Fruit fly (Drosophila melanogaster) whole organism, embryonic: ENCODE measurements around the gene rho-5.

ENCODE experiments used
- ATbp ChIP-seq: fragments of 200-800 bp; sonication (Bioruptor generic); optimal IDR thresholded peaks from 2 replicates; lab custom pipeline; 2017; ENCODE audit warnings: missing biosample characterization, mild to moderate bottlenecking, missing genetic modification characterization, missing genetic modification reagents
- Aef1 ChIP-seq: fragments of 200-800 bp; sonication (Bioruptor generic); IDR thresholded peaks from 3 replicates; pipeline ENCODE4 v1.3.6; 2022; ENCODE audit warnings: missing biosample characterization, missing genetic modification characterization
- CG12071 ChIP-seq: fragments of 200-800 bp; sonication (Bioruptor generic); optimal IDR thresholded peaks from 3 replicates; lab custom pipeline; 2018; ENCODE audit warnings: missing biosample characterization, mild to moderate bottlenecking, missing genetic modification characterization
- CG12104 ChIP-seq: fragments of 200-800 bp; sonication (Bioruptor generic); optimal IDR thresholded peaks from 3 replicates; lab custom pipeline; 2016; ENCODE audit warnings: missing biosample characterization, missing genetic modification characterization
- CG12769 ChIP-seq: fragments of 200-800 bp; sonication (Bioruptor generic); optimal IDR thresholded peaks from 2 replicates; lab custom pipeline; 2019; ENCODE audit warnings: missing biosample characterization, mild to moderate bottlenecking, missing genetic modification characterization, moderate library complexity
- CG13287 ChIP-seq: fragments of 200-800 bp; sonication (Bioruptor generic); IDR thresholded peaks from 2 replicates; pipeline ENCODE4 v1.3.6; 2022; ENCODE audit warnings: missing biosample characterization, missing genetic modification characterization; ENCODE audit not compliant: partially characterized antibody
- CG14860 ChIP-seq: fragments of 200-800 bp; sonication (Bioruptor generic); IDR thresholded peaks from 3 replicates; pipeline ENCODE4 v1.3.6; 2022; ENCODE audit warnings: missing biosample characterization, missing genetic modification characterization; ENCODE audit not compliant: partially characterized antibody
- CG15514 ChIP-seq: fragments of 200-800 bp; sonication (Bioruptor generic); optimal IDR thresholded peaks from 3 replicates; lab custom pipeline; 2017; ENCODE audit warnings: missing biosample characterization, missing genetic modification characterization, mild to moderate bottlenecking, moderate library complexity, missing genetic modification reagents
- CG1647 ChIP-seq: fragments of 200-800 bp; sonication (Bioruptor generic); optimal IDR thresholded peaks from 3 replicates; lab custom pipeline; 2016; ENCODE audit warnings: missing biosample characterization, missing genetic modification characterization
- CG16813 ChIP-seq: fragments of 200-800 bp; sonication (Bioruptor generic); IDR thresholded peaks from 3 replicates; pipeline ENCODE4 v1.3.6; 2022; ENCODE audit warnings: missing biosample characterization, missing genetic modification characterization; ENCODE audit not compliant: partially characterized antibody
- CG16815 ChIP-seq: fragments of 200-800 bp; sonication (Bioruptor generic); optimal IDR thresholded peaks from 3 replicates; lab custom pipeline; 2017; ENCODE audit warnings: missing biosample characterization, mild to moderate bottlenecking, missing genetic modification characterization
- CG1792 ChIP-seq: fragments of 200-800 bp; sonication (Bioruptor generic); optimal IDR thresholded peaks from 2 replicates; lab custom pipeline; 2016; ENCODE audit warnings: missing biosample characterization, missing genetic modification characterization
- CG2129 ChIP-seq: fragments of 200-800 bp; sonication (Bioruptor generic); IDR thresholded peaks from 2 replicates; pipeline ENCODE4 v1.3.6; 2022; ENCODE audit warnings: missing biosample characterization, missing genetic modification characterization; ENCODE audit not compliant: partially characterized antibody
- CG31441 ChIP-seq: fragments of 200-800 bp; sonication (Bioruptor generic); IDR thresholded peaks from 2 replicates; pipeline ENCODE4 v1.3.6; 2022; ENCODE audit warnings: missing biosample characterization, missing genetic modification characterization
- CG34224 ChIP-seq: fragments of 200-800 bp; sonication (Bioruptor generic); IDR thresholded peaks from 3 replicates; pipeline ENCODE4 v1.3.6; 2022; ENCODE audit warnings: missing biosample characterization, missing genetic modification characterization; ENCODE audit not compliant: partially characterized antibody
- CG6791 ChIP-seq: fragments of 200-800 bp; sonication (Bioruptor generic); IDR thresholded peaks from 3 replicates; pipeline ENCODE4 v1.3.6; 2022; ENCODE audit warnings: missing biosample characterization, missing genetic modification characterization; ENCODE audit not compliant: partially characterized antibody
- CG7357 ChIP-seq: fragments of 200-800 bp; sonication (Bioruptor generic); IDR thresholded peaks from 3 replicates; pipeline ENCODE4 v1.3.6; 2022; ENCODE audit warnings: missing biosample characterization, missing genetic modification characterization
- Camta ChIP-seq: fragments of 200-800 bp; sonication (Bioruptor generic); optimal IDR thresholded peaks from 2 replicates; lab custom pipeline; 2016; ENCODE audit warnings: missing biosample characterization, missing genetic modification characterization
- Dll ChIP-seq: fragments of 200-800 bp; sonication (Bioruptor generic); IDR thresholded peaks from 4 replicates; pipeline ENCODE4 v1.3.6; 2022; ENCODE audit warnings: missing biosample characterization, missing genetic modification characterization; ENCODE audit not compliant: partially characterized antibody
- Mad ChIP-seq: fragments of 200-800 bp; sonication (Bioruptor generic); optimal IDR thresholded peaks from 2 replicates; lab custom pipeline; 2016; ENCODE audit warnings: missing biosample characterization, missing genetic modification characterization
- Med ChIP-seq: fragments of 200-800 bp; sonication (Bioruptor generic); peaks from one replicate; lab custom pipeline; 2016; ENCODE audit warnings: missing biosample characterization, missing genetic modification characterization, mild to moderate bottlenecking, inconsistent platforms, moderate library complexity
- NC2β ChIP-seq: fragments of 200-800 bp; sonication (Bioruptor generic); optimal IDR thresholded peaks from 2 replicates; lab custom pipeline; 2016; ENCODE audit warnings: missing biosample characterization, missing genetic modification characterization
- Neu2 ChIP-seq: fragments of 200-800 bp; sonication (Bioruptor generic); optimal IDR thresholded peaks from 3 replicates; lab custom pipeline; 2016; ENCODE audit warnings: missing biosample characterization, missing genetic modification characterization, borderline replicate concordance
- Nf-YC ChIP-seq: fragments of 200-800 bp; optimal IDR thresholded peaks from 3 replicates; lab custom pipeline; 2019; ENCODE audit warnings: missing biosample characterization, mild to moderate bottlenecking, missing genetic modification characterization, moderate library complexity
- Rx ChIP-seq: fragments of 200-800 bp; sonication (Bioruptor generic); IDR thresholded peaks from 2 replicates; pipeline ENCODE4 v1.3.6; 2022; ENCODE audit warnings: missing biosample characterization, missing genetic modification characterization
- Scr ChIP-seq: fragments of 200-800 bp; sonication (Bioruptor generic); IDR thresholded peaks from 2 replicates; pipeline ENCODE4 v1.3.6; 2022; ENCODE audit warnings: missing biosample characterization, missing genetic modification characterization; ENCODE audit not compliant: partially characterized antibody
- ab ChIP-seq: fragments of 200-800 bp; sonication (Bioruptor generic); optimal IDR thresholded peaks from 2 replicates; lab custom pipeline; 2016; ENCODE audit warnings: missing biosample characterization, missing genetic modification characterization
- ato ChIP-seq: fragments of 200-800 bp; sonication (Bioruptor generic); IDR thresholded peaks from 2 replicates; pipeline ENCODE4 v1.3.6; 2022; ENCODE audit warnings: missing biosample characterization, missing genetic modification characterization; ENCODE audit not compliant: partially characterized antibody
- bsh ChIP-seq, 2 experiments: fragments of 200-800 bp; sonication (Bioruptor generic); optimal IDR thresholded peaks; 2 replicates each; lab custom pipeline; 2017 to 2018; ENCODE audit warnings: mild to moderate bottlenecking in 2 of 2, missing biosample characterization in 2 of 2, missing genetic modification characterization in 2 of 2, moderate library complexity in 1 of 2
- btn ChIP-seq: fragments of 200-800 bp; sonication (Bioruptor generic); optimal IDR thresholded peaks from 2 replicates; lab custom pipeline; 2016; ENCODE audit warnings: missing biosample characterization, missing genetic modification characterization
- cas ChIP-seq: fragments of 200-800 bp; sonication (Bioruptor generic); IDR thresholded peaks from 2 replicates; pipeline ENCODE4 v1.3.6; 2022; ENCODE audit warnings: missing biosample characterization, missing genetic modification characterization
- gce ChIP-seq: fragments of 200-800 bp; sonication (Bioruptor generic); IDR thresholded peaks from 3 replicates; pipeline ENCODE4 v1.3.6; 2022; ENCODE audit warnings: missing biosample characterization, missing genetic modification characterization
- gcm ChIP-seq: fragments of 200-800 bp; sonication (Bioruptor generic); optimal IDR thresholded peaks from 2 replicates; lab custom pipeline; 2019; ENCODE audit warnings: missing biosample characterization, mild to moderate bottlenecking, missing genetic modification characterization, moderate library complexity
- hbn ChIP-seq: fragments of 200-800 bp; sonication (Bioruptor generic); IDR thresholded peaks from 2 replicates; pipeline ENCODE4 v1.3.6; 2022; ENCODE audit warnings: missing biosample characterization, missing genetic modification characterization; ENCODE audit not compliant: partially characterized antibody
- knrl ChIP-seq: fragments of 200-800 bp; sonication (Bioruptor generic); IDR thresholded peaks from 3 replicates; pipeline ENCODE4 v1.3.6; 2022; ENCODE audit warnings: missing biosample characterization, missing genetic modification characterization; ENCODE audit not compliant: partially characterized antibody
- lmd ChIP-seq: fragments of 200-800 bp; sonication (Bioruptor generic); IDR thresholded peaks from 2 replicates; pipeline ENCODE4 v1.3.6; 2022; ENCODE audit warnings: missing biosample characterization, missing genetic modification characterization
- mam ChIP-seq: fragments of 200-800 bp; sonication (Bioruptor generic); optimal IDR thresholded peaks from 3 replicates; lab custom pipeline; 2016; ENCODE audit warnings: missing biosample characterization, missing genetic modification characterization
- peb ChIP-seq: fragments of 200-800 bp; sonication (Bioruptor generic); IDR thresholded peaks from 2 replicates; pipeline ENCODE4 v1.3.6; 2022; ENCODE audit warnings: missing biosample characterization, missing genetic modification characterization
- pzg ChIP-seq: fragments of 200-800 bp; sonication (Bioruptor generic); optimal IDR thresholded peaks from 3 replicates; lab custom pipeline; 2018; ENCODE audit warnings: missing biosample characterization, mild to moderate bottlenecking, missing genetic modification characterization, moderate library complexity
- row ChIP-seq: fragments of 200-800 bp; sonication (Bioruptor generic); IDR thresholded peaks from 3 replicates; pipeline ENCODE4 v1.3.6; 2022; ENCODE audit warnings: missing biosample characterization, missing genetic modification characterization
- run ChIP-seq: fragments of 200-800 bp; sonication (Bioruptor generic); optimal IDR thresholded peaks from 3 replicates; lab custom pipeline; 2018; ENCODE audit warnings: missing biosample characterization, mild to moderate bottlenecking, missing genetic modification characterization
- schlank ChIP-seq: fragments of 200-800 bp; sonication (Bioruptor generic); optimal IDR thresholded peaks from 2 replicates; lab custom pipeline; 2018; ENCODE audit warnings: missing biosample characterization, mild to moderate bottlenecking, missing genetic modification characterization
- scrt ChIP-seq: fragments of 200-800 bp; sonication (Bioruptor generic); optimal IDR thresholded peaks from 2 replicates; lab custom pipeline; 2018; ENCODE audit warnings: missing biosample characterization, mild to moderate bottlenecking, missing genetic modification characterization, moderate library complexity
- seq ChIP-seq: fragments of 200-800 bp; sonication (Bioruptor generic); IDR thresholded peaks from 2 replicates; pipeline ENCODE4 v1.3.6; 2022; ENCODE audit warnings: missing biosample characterization, missing genetic modification characterization
- tll ChIP-seq, 2 experiments: fragments of 200-800 bp in 1 of 2; fragments of >200 bp in 1 of 2; sonication (Bioruptor generic) in 1 of 2; optimal IDR thresholded peaks; 2 replicates each; lab custom pipeline; 2017 to 2019; ENCODE audit warnings: missing biosample characterization in 2 of 2, missing genetic modification characterization in 2 of 2, mild to moderate bottlenecking in 1 of 2, moderate library complexity in 1 of 2
- zen ChIP-seq: fragments of 200-800 bp; sonication (Bioruptor generic); optimal IDR thresholded peaks from 3 replicates; lab custom pipeline; 2018; ENCODE audit warnings: missing biosample characterization, mild to moderate bottlenecking, missing genetic modification characterization, moderate library complexity
- zfh1 ChIP-seq: fragments of 200-800 bp; sonication (Bioruptor generic); IDR thresholded peaks from 3 replicates; pipeline ENCODE4 v1.3.6; 2022; ENCODE audit warnings: missing biosample characterization, missing genetic modification characterization

rho-5 gene

dm6 chr2L:10344029-10344606 is 29.6 kb downstream of the rho-5 start, which contains the start of gene Frmd5 (continued):
- peak; percentile 55; the same call in 2 of the 3 replicates for TF ChIP-seq CG6791 (GFP tag; lab: Robert Waterston, UW)
- TF ChIP-seq knrl (GFP tag; lab: Robert Waterston, UW) = 0 out of 3 replicates have a peak, but pooled peaks have one; percentile 25
- no peak for TF ChIP-seq CG7357 (GFP tag; lab: Robert Waterston, UW)
- TF ChIP-seq CG15514 (GFP tag; lab: Kevin White, UChicago) = peak; percentile 74
- TF ChIP-seq zen (tag; lab: Kevin White, UChicago) = no peak
- no peak for TF ChIP-seq gce
- no peak for TF ChIP-seq schlank (tag; lab: Kevin White, UChicago)
- TF ChIP-seq CG14860 (GFP tag; lab: Robert Waterston, UW) = peak; percentile 65
- no peak for TF ChIP-seq CG12071 (GFP tag; lab: Kevin White, UChicago)
- no peak for TF ChIP-seq CG34224 (GFP tag; lab: Robert Waterston, UW)
- no peak for TF ChIP-seq btn
- TF ChIP-seq CG16813 (GFP tag; lab: Robert Waterston, UW) = peak; percentile 63; the same call in 1 of the 3 replicates
- TF ChIP-seq CG16815 (GFP tag; lab: Kevin White, UChicago) = no peak
- no peak for TF ChIP-seq Aef1 (GFP tag; lab: Robert Waterston, UW)
- TF ChIP-seq Dll (GFP tag; lab: Robert Waterston, UW) = peak; percentile 66; the same call in 2 of the 4 replicates
- peak; percentile 22 for TF ChIP-seq pzg (GFP tag; lab: Kevin White, UChicago)
- no peak for TF ChIP-seq run (tag; lab: Kevin White, UChicago)
- no peak for TF ChIP-seq cas
- no peak for TF ChIP-seq ATbp
- TF ChIP-seq ato (GFP tag; lab: Robert Waterston, UW) = 0 out of 2 replicates have a peak, but pooled peaks have one; percentile 29
- TF ChIP-seq gcm (GFP tag; lab: Kevin White, UChicago) = no peak
- TF ChIP-seq CG12104 (GFP tag; lab: Kevin White, UChicago) = no peak
- TF ChIP-seq row (GFP tag; lab: Robert Waterston, UW) = no peak
- peak; percentile 54 for TF ChIP-seq Scr (GFP tag; lab: Robert Waterston, UW)
- peak; percentile 23 for TF ChIP-seq Med
- TF ChIP-seq lmd = no peak
- no peak for TF ChIP-seq tll (GFP tag; optimal IDR thresholded peaks at IDR 0.05; lab: Kevin White, UChicago)
- TF ChIP-seq CG13287 (GFP tag; lab: Robert Waterston, UW) = peak; percentile 62
- TF ChIP-seq ab = no peak
- TF ChIP-seq Neu2 = peak; percentile 62
- TF ChIP-seq peb (GFP tag; lab: Robert Waterston, UW) = no peak

dm6 chr2L:10342471-10342870 is 31.2 kb downstream of the rho-5 start, which contains the start of gene Sps2:
Gene Sps2, plus strand, starts transcription at chr2L:10342594.
- TF ChIP-seq bsh (GFP tag; optimal IDR thresholded peaks at IDR 0.05; lab: Kevin White, UChicago) (no peak), Dll (GFP tag; lab: Robert Waterston, UW) (peak; percentile 82), mam (GFP tag; lab: Kevin White, UChicago) (peak; percentile 1), seq (GFP tag; lab: Robert Waterston, UW) (no peak), CG1647 (GFP tag; lab: Kevin White, UChicago) (no peak), CG13287 (GFP tag; lab: Robert Waterston, UW) (peak; percentile 85), CG12769 (no peak), zfh1 (GFP tag; lab: Robert Waterston, UW) (0 out of 3 replicates have a peak, but pooled peaks have one; percentile 13), CG1792 (GFP tag; lab: Kevin White, UChicago) (no peak), hbn (GFP tag; lab: Robert Waterston, UW) (peak; percentile 68; the same call in 1 of the 2 replicates), CG31441 (0 out of 2 replicates have a peak, but pooled peaks have one; percentile 9), Camta (GFP tag; lab: Kevin White, UChicago) (no peak), btn (no peak), scrt (no peak), NC2β (GFP tag; lab: Kevin White, UChicago) (no peak), lmd (no peak), Mad (GFP tag; lab: Kevin White, UChicago) (no peak), CG2129 (GFP tag; lab: Robert Waterston, UW) (peak; percentile 70), pzg (GFP tag; lab: Kevin White, UChicago) (peak; percentile 54), Nf-YC (tag; lab: Kevin White, UChicago) (peak; percentile 25), Rx (GFP tag; lab: Robert Waterston, UW) (no peak)
